Fruit fly (Drosophila melanogaster): Measurements from ENCODE around the gene CG34164.

The CG34164 gene

dm6 chr2L:12044613-12045350 lies 11.4 kb upstream of the CG34164 start, which contains the start of gene CG6785 (continued):
- TF ChIP-seq CG14014 (GFP tag; IDR thresholded peaks at IDR 0.05) (peak; percentile 85; the same call in 1 of the 2 replicates), CG7987 (GFP tag; optimal IDR thresholded peaks at IDR 0.05) (peak; percentile 93), HLH3B (GFP tag; IDR thresholded peaks at IDR 0.05) (peak; percentile 69; the same call in 1 of the 2 replicates), exex (tag; optimal IDR thresholded peaks at IDR 0.05) (peak; percentile 70), Usf (GFP tag; optimal IDR thresholded peaks at IDR 0.05) (no peak), CG18476 (GFP tag; optimal IDR thresholded peaks at IDR 0.05) (peak; percentile 57), CG3281 (GFP tag; optimal IDR thresholded peaks at IDR 0.05) (peak; percentile 76), Kr (GFP tag; optimal IDR thresholded peaks at IDR 0.05) (peak; percentile 59), CG2116 (GFP tag; optimal IDR thresholded peaks at IDR 0.05) (peak; percentile 79), Max (GFP tag; optimal IDR thresholded peaks at IDR 0.05) (peak; percentile 56), sisA (GFP tag; IDR thresholded peaks at IDR 0.05) (no peak), Neu2 (GFP tag; optimal IDR thresholded peaks at IDR 0.05; ENCODE audit: borderline replicate concordance) (no peak), CG12104 (GFP tag; optimal IDR thresholded peaks at IDR 0.05) (peak; percentile 77), ci (GFP tag; IDR thresholded peaks at IDR 0.05) (peak; percentile 93), sima (GFP tag; optimal IDR thresholded peaks at IDR 0.05) (peak; percentile 68), CG12744 (GFP tag; optimal IDR thresholded peaks at IDR 0.05) (peak; percentile 88), Bdp1 (GFP tag; optimal IDR thresholded peaks at IDR 0.05) (peak; percentile 68), Ada2b (GFP tag; IDR thresholded peaks at IDR 0.05) (no peak), chm (GFP tag; IDR thresholded peaks at IDR 0.05) (peak; percentile 88), Jarid2 (GFP tag; optimal IDR thresholded peaks at IDR 0.05) (peak; percentile 51), ap (GFP tag; IDR thresholded peaks at IDR 0.05) (no peak), bigmax (GFP tag; optimal IDR thresholded peaks at IDR 0.05) (peak; percentile 52), tio (GFP tag; optimal IDR thresholded peaks at IDR 0.05) (no peak), Fer1 (GFP tag; optimal IDR thresholded peaks at IDR 0.05) (peak; percentile 90), emc (GFP tag; optimal IDR thresholded peaks at IDR 0.05) (no peak), Asciz (GFP tag; optimal IDR thresholded peaks at IDR 0.05) (peak; percentile 98), rib (GFP tag; IDR thresholded peaks at IDR 0.05) (no peak; the same call in 1 of the 2 replicates), bab2 (GFP tag; optimal IDR thresholded peaks at IDR 0.05) (peak; percentile 92), Trl (optimal IDR thresholded peaks at IDR 0.05) (peak; percentile 83 to 97), Trl (GFP tag; optimal IDR thresholded peaks at IDR 0.05) (peak; percentile 94), Scr (GFP tag; IDR thresholded peaks at IDR 0.05; ENCODE audit: partially characterized antibody) (no peak), so (GFP tag; IDR thresholded peaks at IDR 0.05) (peak; percentile 74; the same call in 2 of the 3 replicates), CG5180 (GFP tag; optimal IDR thresholded peaks at IDR 0.05) (peak; percentile 83), slp2 (GFP tag; optimal IDR thresholded peaks at IDR 0.05) (peak; percentile 74), stwl (tag; optimal IDR thresholded peaks at IDR 0.05) (no peak), CG4854 (GFP tag; optimal IDR thresholded peaks at IDR 0.05) (peak; percentile 83), cad (GFP tag; optimal IDR thresholded peaks at IDR 0.05) (no peak), Nf-YC (tag; optimal IDR thresholded peaks at IDR 0.05) (peak; percentile 57), tgo (GFP tag; IDR thresholded peaks at IDR 0.05) (no peak), CG12219 (GFP tag; optimal IDR thresholded peaks at IDR 0.05) (peak; percentile 88), dpn (GFP tag; optimal IDR thresholded peaks at IDR 0.05) (peak; percentile 70 to 80), Myb (GFP tag; optimal IDR thresholded peaks at IDR 0.05) (peak; percentile 60), Bteb2 (GFP tag; optimal IDR thresholded peaks at IDR 0.05) (peak; percentile 81), Taf1 (GFP tag; IDR thresholded peaks at IDR 0.05) (no peak), dmrt11E (tag; optimal IDR thresholded peaks at IDR 0.05) (peak; percentile 69), HLH54F (GFP tag; optimal IDR thresholded peaks at IDR 0.05) (peak; percentile 61), CG1529 (GFP tag; optimal IDR thresholded peaks at IDR 0.05) (peak; percentile 89), p53 (GFP tag; optimal IDR thresholded peaks at IDR 0.05) (peak; percentile 85), Adf1 (GFP tag; IDR thresholded peaks at IDR 0.05) (peak; percentile 18; the same call in 1 of the 2 replicates), Aef1 (GFP tag; IDR thresholded peaks at IDR 0.05) (no peak)
